Worm (Caenorhabditis elegans): ENCODE measurements around the gene F13D12.10.

- TF ChIP-seq tab-1 (GFP tag; IDR thresholded peaks at IDR 0.05) (no peak), klf-2 (GFP tag; conservative IDR thresholded peaks at IDR 0.05) (no peak)
These were observed 13.0 kb upstream of the F13D12.10 start for ce11 chrII:11700635-11701034.
